Worm (Caenorhabditis elegans): ENCODE measurements around the gene F26D2.3.
"Not testable (repeated sequence)": the region's sequence is repeated elsewhere in the genome, so short reads cannot be mapped to it uniquely, and the experiment has no call there.

The F26D2.3 gene

ce11 chrV:16370039-16370438 lies 37.7 kb upstream of the F26D2.3 start (continued):
- TF ChIP-seq nhr-25 (tag; optimal IDR thresholded peaks at IDR 0.05) (no peak), fos-1 (tag; optimal IDR thresholded peaks at IDR 0.05) (peak; percentile 71), ceh-82 (tag; optimal IDR thresholded peaks at IDR 0.05) (peak; percentile 20), nhr-129 (tag; optimal IDR thresholded peaks at IDR 0.05) (peak; percentile 90), ama-1 (optimal IDR thresholded peaks at IDR 0.05) (no peak), skn-1 (tag; optimal IDR thresholded peaks at IDR 0.05) (no peak), nhr-10 (tag; optimal IDR thresholded peaks at IDR 0.05) (no peak), mdl-1 (tag; optimal IDR thresholded peaks at IDR 0.05) (no peak), aly-2 (tag; optimal IDR thresholded peaks at IDR 0.05) (no peak)

DNA sequence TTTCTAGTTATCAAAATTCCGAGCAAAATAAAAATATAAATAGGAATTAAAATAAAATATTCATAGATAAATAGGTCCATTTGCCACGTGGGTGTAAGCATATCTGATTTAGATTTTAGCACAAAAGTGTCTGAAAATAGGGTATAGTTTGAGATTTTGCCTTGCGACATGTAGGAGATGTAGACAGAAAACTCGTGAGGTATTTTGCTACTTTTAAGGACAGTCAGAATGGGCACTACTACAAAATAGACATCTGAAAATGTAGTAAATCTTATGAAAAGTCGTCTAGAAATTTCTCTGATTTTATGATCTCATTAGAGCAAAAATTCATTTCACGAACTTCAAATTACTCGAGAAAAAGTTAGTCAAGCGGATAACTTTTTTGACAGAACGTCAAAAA lies 33.1 kb upstream of the F26D2.3 start, which contains the start of gene srv-34:
TSS of gene srv-34 (minus strand) at position 101 of the 400 bp plus-strand sequence.
- TF ChIP-seq ztf-11 (tag; optimal IDR thresholded peaks at IDR 0.05) (no peak), unc-39 (tag; optimal IDR thresholded peaks at IDR 0.05) (no peak), nhr-21 (tag; optimal IDR thresholded peaks at IDR 0.05) (no peak), ZK546.5 (tag; optimal IDR thresholded peaks at IDR 0.05) (no peak), F13H6.1 (tag; optimal IDR thresholded peaks at IDR 0.05) (no peak), nhr-11 (tag; optimal IDR thresholded peaks at IDR 0.05) (no peak), nhr-77 (tag; optimal IDR thresholded peaks at IDR 0.05) (no peak), ceh-82 (tag; optimal IDR thresholded peaks at IDR 0.05) (no peak)

- no peak for TF ChIP-seq nhr-77 (tag; optimal IDR thresholded peaks at IDR 0.05)
Measured at ce11 chrV:16376430-16376948, 31.3 kb upstream of the F26D2.3 start.

- TF ChIP-seq nhr-11 (tag; optimal IDR thresholded peaks at IDR 0.05) (no peak), nhr-129 (tag; optimal IDR thresholded peaks at IDR 0.05) (no peak), Y55F3AM.14 (GFP tag; optimal IDR thresholded peaks at IDR 0.05) (no peak), mdl-1 (tag; optimal IDR thresholded peaks at IDR 0.05) (no peak), sma-9 (GFP tag; optimal IDR thresholded peaks at IDR 0.05) (no peak), sma-9 (tag; optimal IDR thresholded peaks at IDR 0.05) (no peak), ztf-1 (GFP tag; conservative IDR thresholded peaks at IDR 0.05) (no peak), sem-4 (tag; optimal IDR thresholded peaks at IDR 0.05) (no peak), lin-13 (GFP tag; optimal IDR thresholded peaks at IDR 0.05) (no peak), mbf-1 (tag; optimal IDR thresholded peaks at IDR 0.05) (no peak), nhr-6 (tag; optimal IDR thresholded peaks at IDR 0.05) (no peak), ama-1 (optimal IDR thresholded peaks at IDR 0.05) (no peak), lin-11 (tag; optimal IDR thresholded peaks at IDR 0.05) (no peak), ceh-16 (tag; optimal IDR thresholded peaks at IDR 0.05) (no peak), aly-2 (tag; optimal IDR thresholded peaks at IDR 0.05) (no peak), elt-3 (tag; optimal IDR thresholded peaks at IDR 0.05) (no peak), nhr-21 (tag; optimal IDR thresholded peaks at IDR 0.05) (no peak)
Measured at ce11 chrV:16377188-16377587, 30.6 kb upstream of the F26D2.3 start.

DNA sequence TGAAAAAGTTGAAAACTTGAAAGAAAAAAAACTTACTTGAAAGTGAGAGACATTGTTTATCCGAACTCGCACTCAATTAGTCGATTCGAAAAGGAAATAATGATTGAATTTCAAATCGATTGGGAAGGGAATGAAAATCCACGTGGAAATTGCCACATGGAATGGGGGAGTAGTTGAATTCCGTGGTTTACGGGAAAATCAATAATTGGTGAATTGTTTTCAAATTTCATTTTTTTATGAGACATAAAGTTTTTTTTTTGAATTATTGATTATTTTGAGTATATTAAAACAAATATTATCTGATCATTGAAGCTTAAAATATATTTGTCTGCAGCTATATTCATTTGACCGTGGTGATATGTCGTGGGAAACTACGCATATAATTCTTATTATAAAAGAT lies 29.9 kb upstream of the F26D2.3 start, which contains the start of gene F13A7.1:
TSS of gene F13A7.1 (minus strand) at position 101 of the 400 bp plus-strand sequence.
- no peak for TF ChIP-seq skn-1 (tag; optimal IDR thresholded peaks at IDR 0.05)
- no peak for TF ChIP-seq mab-5 (tag; optimal IDR thresholded peaks at IDR 0.05)
- TF ChIP-seq unc-62 (GFP tag; optimal IDR thresholded peaks at IDR 0.05), result no peak
- TF ChIP-seq ama-1 (optimal IDR thresholded peaks at IDR 0.05), result no peak
- TF ChIP-seq Y55F3AM.14 (GFP tag; optimal IDR thresholded peaks at IDR 0.05), result no peak
- no peak for TF ChIP-seq unc-55 (GFP tag; optimal IDR thresholded peaks at IDR 0.05)

DNA sequence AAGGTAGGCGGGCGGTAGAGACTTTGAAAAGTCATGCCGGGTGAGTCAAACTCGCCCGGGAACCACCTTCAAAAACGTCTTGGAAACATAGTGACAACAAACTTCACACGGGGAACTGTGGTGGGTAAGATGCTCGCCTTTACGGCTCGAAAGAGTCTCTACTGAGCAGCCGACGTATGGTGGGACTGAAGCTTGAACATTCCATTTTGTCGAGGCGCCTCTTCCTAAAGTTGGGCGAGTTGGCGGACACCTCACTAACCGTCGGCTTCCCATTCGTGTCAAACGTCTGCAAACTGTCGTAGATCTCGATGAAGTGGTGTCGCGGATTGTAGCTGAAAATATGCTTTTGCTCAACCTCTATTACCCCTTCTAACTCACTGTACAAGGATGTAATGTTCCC lies 24.8 kb upstream of the F26D2.3 start:
- TF ChIP-seq sma-9 (GFP tag; optimal IDR thresholded peaks at IDR 0.05) (no peak), sma-9 (tag; optimal IDR thresholded peaks at IDR 0.05) (no peak), nhr-6 (tag; optimal IDR thresholded peaks at IDR 0.05) (no peak), sma-3 (GFP tag; optimal IDR thresholded peaks at IDR 0.05) (no peak)

- TF ChIP-seq lin-39, nhr-237, ZK546.5 (tag; optimal IDR thresholded peaks at IDR 0.05): not testable (repeated sequence)
Measured at ce11 chrV:16383729-16384128, 24.0 kb upstream of the F26D2.3 start, which contains the start of gene F13A7.7. Gene F13A7.7 (minus strand): TSS chrV:16383829.

Measured in whole organism, L2 larva.